Worm (Caenorhabditis elegans) whole organism, L4 larva: Measurements from ENCODE around the gene T07A9.12.
"Not testable (repeated sequence)": the region's sequence is repeated elsewhere in the genome, so short reads cannot be mapped to it uniquely, and the experiment has no call there.

Source experiments
- F37D6.2 ChIP-seq: sonication (generic microtip); optimal IDR thresholded peaks from 2 replicates; lab custom pipeline; 2016; ENCODE audit warnings: mild to moderate bottlenecking, missing genetic modification characterization, missing compliant biosample characterization
- T20F7.1 ChIP-seq: fragments of 200-800 bp; sonication (Bioruptor generic); optimal IDR thresholded peaks from 2 replicates; lab custom pipeline; 2018; ENCODE audit warnings: mild to moderate bottlenecking, missing genetic modification characterization, missing compliant biosample characterization
- Y105C5A.15 ChIP-seq: fragments of 200-800 bp; sonication (Bioruptor generic); IDR thresholded peaks from 2 replicates; pipeline ENCODE4 v1.3.6; 2022; ENCODE audit warnings: missing genetic modification characterization, missing compliant biosample characterization
- Y48G9A.11 ChIP-seq: fragments of 200-800 bp; sonication (Bioruptor generic); IDR thresholded peaks from 2 replicates; pipeline ENCODE4 v1.3.6; 2022; ENCODE audit warnings: missing genetic modification reagents, missing genetic modification characterization, missing compliant biosample characterization
- Y5F2A.4 ChIP-seq: fragments of 200-800 bp; sonication (Bioruptor generic); optimal IDR thresholded peaks from 2 replicates; lab custom pipeline; 2018; ENCODE audit warnings: mild to moderate bottlenecking, missing genetic modification characterization, missing compliant biosample characterization
- Y75B8A.6 ChIP-seq: fragments of 200-800 bp; sonication (Bioruptor generic); IDR thresholded peaks from 2 replicates; pipeline ENCODE4 v1.3.6; 2022; ENCODE audit warnings: missing genetic modification reagents, missing genetic modification characterization, missing compliant biosample characterization
- ZK337.2 ChIP-seq: fragments of 200-800 bp; sonication (Bioruptor generic); IDR thresholded peaks from 2 replicates; pipeline ENCODE4 v1.3.6; 2022; ENCODE audit warnings: missing genetic modification reagents, missing genetic modification characterization, missing compliant biosample characterization
- ZK546.5 ChIP-seq, 2 experiments: sonication (generic microtip); optimal IDR thresholded peaks; 2 replicates each; lab custom pipeline; 2017; ENCODE audit warnings: missing biosample characterization in 2 of 2, missing genetic modification characterization in 2 of 2
- aha-1 ChIP-seq: fragments of 150-350 bp; peaks from one replicate; lab custom pipeline; 2014; ENCODE audit warnings: missing biosample characterization, missing genetic modification characterization
- aly-2 ChIP-seq: sonication (generic microtip); optimal IDR thresholded peaks from 2 replicates; lab custom pipeline; 2018; ENCODE audit warnings: missing biosample characterization, missing genetic modification characterization
- arid-1 ChIP-seq: fragments of 200-800 bp; sonication (Bioruptor generic); conservative IDR thresholded peaks from 2 replicates; pipeline ENCODE4 v1.3.6; 2022; ENCODE audit warnings: missing genetic modification reagents, missing genetic modification characterization, missing compliant biosample characterization
- ceh-20 ChIP-seq: fragments of 200-800 bp; sonication (Bioruptor generic); IDR thresholded peaks from 2 replicates; pipeline ENCODE4 v1.3.6; 2022; ENCODE audit warnings: missing genetic modification reagents, missing genetic modification characterization, missing compliant biosample characterization
- ceh-44 ChIP-seq: fragments of 200-800 bp; sonication (Bioruptor generic); IDR thresholded peaks from 2 replicates; pipeline ENCODE4 v1.3.6; 2022; ENCODE audit warnings: missing genetic modification reagents, missing genetic modification characterization, missing compliant biosample characterization
- ctbp-1 ChIP-seq: fragments of 200-800 bp; sonication (Bioruptor generic); IDR thresholded peaks from 2 replicates; pipeline ENCODE4 v1.3.6; 2022; ENCODE audit warnings: missing genetic modification reagents, missing genetic modification characterization, missing compliant biosample characterization
- daf-16 ChIP-seq, 3 experiments: sonication (generic microtip); optimal IDR thresholded peaks; 2 replicates each; lab custom pipeline; 2016 to 2017; ENCODE audit warnings: missing genetic modification characterization in 3 of 3, missing genetic modification reagents in 3 of 3, mild to moderate bottlenecking in 2 of 3, missing compliant biosample characterization in 2 of 3, missing biosample characterization in 1 of 3, moderate library complexity in 1 of 3
- daf-8 ChIP-seq: fragments of 200-800 bp; sonication (Bioruptor generic); IDR thresholded peaks from 2 replicates; pipeline ENCODE4 v1.3.6; 2022; ENCODE audit warnings: missing genetic modification characterization, missing compliant biosample characterization
- dmd-9 ChIP-seq: fragments of 200-800 bp; sonication (Bioruptor generic); IDR thresholded peaks from 2 replicates; pipeline ENCODE4 v1.3.6; 2022; ENCODE audit warnings: missing genetic modification reagents, missing genetic modification characterization, missing compliant biosample characterization
- hlh-11 ChIP-seq: fragments of 200-800 bp; sonication (Bioruptor generic); optimal IDR thresholded peaks from 2 replicates; lab custom pipeline; 2018; ENCODE audit warnings: mild to moderate bottlenecking, missing genetic modification characterization, missing compliant biosample characterization
- hlh-30 ChIP-seq: sonication (generic microtip); optimal IDR thresholded peaks from 2 replicates; lab custom pipeline; 2017; ENCODE audit warnings: antibody characterized with exemption, mild to moderate bottlenecking, missing genetic modification characterization, missing compliant biosample characterization; ENCODE audit not compliant: insufficient read depth
- hmg-1.1 ChIP-seq: fragments of 200-800 bp; sonication (Bioruptor generic); IDR thresholded peaks from 2 replicates; pipeline ENCODE4 v1.3.6; 2022; ENCODE audit warnings: missing genetic modification reagents, missing genetic modification characterization, missing compliant biosample characterization
- lim-7 ChIP-seq: fragments of 200-800 bp; sonication (Bioruptor generic); IDR thresholded peaks from 2 replicates; pipeline ENCODE4 v1.3.6; 2022; ENCODE audit warnings: missing genetic modification characterization, missing compliant biosample characterization
- lin-13 ChIP-seq: fragments of 150-350 bp; optimal IDR thresholded peaks from 2 replicates; lab custom pipeline; 2014; ENCODE audit warnings: missing biosample characterization, missing genetic modification reagents, missing genetic modification characterization
- lin-15B ChIP-seq: fragments of 150-350 bp; sonication (generic microtip); optimal IDR thresholded peaks from 3 replicates; lab custom pipeline; 2014; ENCODE audit warnings: missing biosample characterization, missing genetic modification characterization
- lin-29 ChIP-seq: fragments of 200-800 bp; sonication (Bioruptor generic); IDR thresholded peaks from 2 replicates; pipeline ENCODE4 v1.3.6; 2022; ENCODE audit warnings: missing genetic modification reagents, missing genetic modification characterization, missing compliant biosample characterization
- lin-38 ChIP-seq: fragments of 200-800 bp; sonication (Bioruptor generic); IDR thresholded peaks from 2 replicates; pipeline ENCODE4 v1.3.6; 2022; ENCODE audit warnings: missing genetic modification reagents, missing genetic modification characterization, missing compliant biosample characterization
- lir-3 ChIP-seq: sonication (generic microtip); optimal IDR thresholded peaks from 2 replicates; lab custom pipeline; 2016; ENCODE audit warnings: mild to moderate bottlenecking, missing genetic modification characterization, missing compliant biosample characterization
- lsy-2 ChIP-seq, 2 experiments: fragments of 150-350 bp in 1 of 2; sonication (generic microtip) in 1 of 2; optimal IDR thresholded peaks; 2 replicates each; lab custom pipeline; 2014 to 2017; ENCODE audit warnings: missing biosample characterization in 2 of 2, missing genetic modification characterization in 2 of 2
- madf-5 ChIP-seq, 2 experiments: fragments of 200-800 bp; sonication (Bioruptor generic); IDR thresholded peaks; 2 replicates each; pipeline ENCODE4 v1.3.6; 2022; ENCODE audit warnings: missing compliant biosample characterization in 2 of 2, missing genetic modification characterization in 2 of 2
- mdl-1 ChIP-seq, 2 experiments: fragments of 150-350 bp in 1 of 2; sonication (generic microtip) in 1 of 2; optimal IDR thresholded peaks; 2 replicates each; lab custom pipeline; 2014 to 2017; ENCODE audit warnings: missing biosample characterization in 2 of 2, missing genetic modification characterization in 2 of 2
- mdt-29 ChIP-seq: fragments of 200-800 bp; sonication (Bioruptor generic); IDR thresholded peaks from 2 replicates; pipeline ENCODE4 v1.3.6; 2022; ENCODE audit warnings: missing genetic modification reagents, missing genetic modification characterization, missing compliant biosample characterization
- mxl-3 ChIP-seq: fragments of 200-800 bp; sonication (Bioruptor generic); optimal IDR thresholded peaks from 2 replicates; lab custom pipeline; 2018; ENCODE audit warnings: mild to moderate bottlenecking, missing genetic modification characterization, missing compliant biosample characterization
- nhr-10 ChIP-seq: fragments of 150-350 bp; optimal IDR thresholded peaks from 2 replicates; lab custom pipeline; 2014; ENCODE audit warnings: missing biosample characterization, missing genetic modification characterization
- nhr-102 ChIP-seq: sonication (generic microtip); optimal IDR thresholded peaks from 2 replicates; lab custom pipeline; 2016; ENCODE audit warnings: mild to moderate bottlenecking, missing genetic modification characterization, moderate library complexity, missing compliant biosample characterization
- nhr-237 ChIP-seq: sonication (generic microtip); optimal IDR thresholded peaks from 2 replicates; lab custom pipeline; 2017; ENCODE audit warnings: missing biosample characterization, missing genetic modification characterization
- nhr-48 ChIP-seq: sonication (generic microtip); optimal IDR thresholded peaks from 2 replicates; lab custom pipeline; 2016; ENCODE audit warnings: mild to moderate bottlenecking, missing genetic modification characterization, missing compliant biosample characterization
- nhr-6 ChIP-seq: fragments of 150-350 bp; optimal IDR thresholded peaks from 2 replicates; lab custom pipeline; 2014; ENCODE audit warnings: missing biosample characterization, missing genetic modification characterization
- nhr-77 ChIP-seq: fragments of 150-350 bp; optimal IDR thresholded peaks from 2 replicates; lab custom pipeline; 2014; ENCODE audit warnings: missing biosample characterization, missing genetic modification characterization
- pqm-1 ChIP-seq: sonication (generic microtip); optimal IDR thresholded peaks from 2 replicates; lab custom pipeline; 2017; ENCODE audit warnings: missing biosample characterization, missing genetic modification characterization
- rbr-2 ChIP-seq: sonication (generic microtip); optimal IDR thresholded peaks from 2 replicates; lab custom pipeline; 2016; ENCODE audit warnings: missing genotype, missing genetic modification characterization, missing compliant biosample characterization
- set-16 ChIP-seq: fragments of 200-800 bp; sonication (Bioruptor generic); IDR thresholded peaks from 2 replicates; pipeline ENCODE4 v1.3.6; 2022; ENCODE audit warnings: missing genetic modification reagents, missing genetic modification characterization, missing compliant biosample characterization
- snpc-1.2 ChIP-seq: fragments of 200-800 bp; sonication (Bioruptor generic); IDR thresholded peaks from 2 replicates; pipeline ENCODE4 v1.3.6; 2022; ENCODE audit warnings: missing genetic modification reagents, missing genetic modification characterization, missing compliant biosample characterization
- spr-3 ChIP-seq: fragments of 200-800 bp; sonication (Bioruptor generic); optimal IDR thresholded peaks from 2 replicates; lab custom pipeline; 2018; ENCODE audit warnings: mild to moderate bottlenecking, missing genetic modification characterization, missing compliant biosample characterization
- unc-62 ChIP-seq, 3 experiments: fragments of 150-350 bp in 1 of 3; sonication (generic microtip); optimal IDR thresholded peaks in 2 of 3; peaks in 1 of 3; 1 replicate in 1 of 3; 2 replicates in 2 of 3; lab custom pipeline; 2014 to 2017; ENCODE audit warnings: missing biosample characterization in 3 of 3, missing genetic modification characterization in 3 of 3, missing genetic modification reagents in 3 of 3, missing genotype in 1 of 3
- zfp-3 ChIP-seq: fragments of 200-800 bp; sonication (Bioruptor generic); conservative IDR thresholded peaks from 2 replicates; pipeline ENCODE4 v1.3.6; 2022; ENCODE audit warnings: missing genetic modification reagents, missing genetic modification characterization, missing compliant biosample characterization

Gene T07A9.12

ce11 chrIV:383135-383731 lies 27.4 kb upstream of the T07A9.12 start, which contains the start of gene spl-1 (continued):
- TF ChIP-seq hlh-11 (tag; lab: Kevin White, UChicago) (peak; percentile 36), aly-2 (tag; lab: Kevin White, UChicago) (no peak), T20F7.1 (peak; percentile 29), lin-13 (no peak), lin-38 (GFP tag; lab: Robert Waterston, UW) (no peak), lsy-2 (tag; optimal IDR thresholded peaks at IDR 0.05; lab: Kevin White, UChicago) (peak in 1 of 2 experiments; percentile 2), aha-1 (tag; lab: Kevin White, UChicago) (no peak), nhr-77 (tag; lab: Kevin White, UChicago) (peak; percentile 68), snpc-1.2 (GFP tag; lab: Robert Waterston, UW) (no peak), pqm-1 (tag; lab: Kevin White, UChicago) (peak; percentile 63), ceh-20 (no peak), zfp-3 (GFP tag; lab: Robert Waterston, UW) (no peak), Y5F2A.4 (GFP tag; lab: Kevin White, UChicago) (no peak)

ce11 chrIV:385150-385937 lies 25.3 kb upstream of the T07A9.12 start, which contains the start of gene rps-24:
Gene rps-24 (plus strand): TSS chrIV:385887.
- TF ChIP-seq ZK546.5 (tag; optimal IDR thresholded peaks at IDR 0.05; lab: Kevin White, UChicago) (peak in 1 of 2 experiments; percentile 45), arid-1 (GFP tag; lab: Robert Waterston, UW) (peak; percentile 97), madf-5 (GFP tag; IDR thresholded peaks at IDR 0.05; lab: Robert Waterston, UW) (peak; percentile 71 to 93; a peak in 3 of 4 replicates), set-16 (GFP tag; lab: Robert Waterston, UW) (peak; percentile 60; the same call in 1 of the 2 replicates), F37D6.2 (tag; lab: Kevin White, UChicago) (peak; percentile 88), daf-8 (GFP tag; lab: Robert Waterston, UW) (0 out of 2 replicates have a peak, but pooled peaks have one; percentile 60), hmg-1.1 (GFP tag; lab: Robert Waterston, UW) (peak; percentile 97), lin-15B (tag; lab: Kevin White, UChicago) (peak; percentile 45), aha-1 (tag; lab: Kevin White, UChicago) (peak; percentile 80), ceh-20 (peak; percentile 97), daf-16 (GFP tag; optimal IDR thresholded peaks at IDR 0.05; lab: Kevin White, UChicago) (peak in 1 of 2 experiments; percentile 29), daf-16 (tag; optimal IDR thresholded peaks at IDR 0.05; lab: Kevin White, UChicago) (peak; percentile 43), hlh-30 (tag; lab: Kevin White, UChicago) (peak; percentile 79), unc-62 (GFP tag; optimal IDR thresholded peaks at IDR 0.05 in 1 of 2; lab: Kevin White, UChicago) (peak in 1 of 2 experiments; percentile 94), nhr-10 (tag; lab: Kevin White, UChicago) (peak; percentile 17), Y48G9A.11 (GFP tag; lab: Robert Waterston, UW) (peak; percentile 91), nhr-102 (tag; lab: Kevin White, UChicago) (peak; percentile 63), lir-3 (tag; lab: Kevin White, UChicago) (peak; percentile 23), mxl-3 (GFP tag; lab: Kevin White, UChicago) (peak; percentile 67), hlh-11 (tag; lab: Kevin White, UChicago) (peak; percentile 86), dmd-9 (GFP tag; lab: Robert Waterston, UW) (peak; percentile 96), lin-38 (GFP tag; lab: Robert Waterston, UW) (peak; percentile 93), nhr-48 (peak; percentile 61), mdt-29 (GFP tag; lab: Robert Waterston, UW) (peak; percentile 92), ceh-44 (GFP tag; lab: Robert Waterston, UW) (peak; percentile 99), nhr-237 (peak; percentile 19), nhr-77 (tag; lab: Kevin White, UChicago) (peak; percentile 94), lin-13 (peak; percentile 93), rbr-2 (peak; percentile 94), ZK337.2 (GFP tag; lab: Robert Waterston, UW) (peak; percentile 97), mdl-1 (tag; optimal IDR thresholded peaks at IDR 0.05; lab: Kevin White, UChicago) (peak; percentile 31 to 38), nhr-6 (tag; lab: Kevin White, UChicago) (peak; percentile 69), Y105C5A.15 (GFP tag; lab: Robert Waterston, UW) (0 out of 2 replicates have a peak, but pooled peaks have one; percentile 55), spr-3 (GFP tag; lab: Kevin White, UChicago) (peak; percentile 47), lin-29 (peak; percentile 70; the same call in 1 of the 2 replicates), lim-7 (GFP tag; lab: Robert Waterston, UW) (peak; percentile 81), ctbp-1 (GFP tag; lab: Robert Waterston, UW) (peak; percentile 97), Y75B8A.6 (GFP tag; lab: Robert Waterston, UW) (peak; percentile 92)
- not testable (repeated sequence) for TF ChIP-seq unc-62 (tag; optimal IDR thresholded peaks at IDR 0.05; lab: Kevin White, UChicago)
